Fruit fly (Drosophila melanogaster): ENCODE measurements around the gene CG6527.

CG6527 gene

DNA sequence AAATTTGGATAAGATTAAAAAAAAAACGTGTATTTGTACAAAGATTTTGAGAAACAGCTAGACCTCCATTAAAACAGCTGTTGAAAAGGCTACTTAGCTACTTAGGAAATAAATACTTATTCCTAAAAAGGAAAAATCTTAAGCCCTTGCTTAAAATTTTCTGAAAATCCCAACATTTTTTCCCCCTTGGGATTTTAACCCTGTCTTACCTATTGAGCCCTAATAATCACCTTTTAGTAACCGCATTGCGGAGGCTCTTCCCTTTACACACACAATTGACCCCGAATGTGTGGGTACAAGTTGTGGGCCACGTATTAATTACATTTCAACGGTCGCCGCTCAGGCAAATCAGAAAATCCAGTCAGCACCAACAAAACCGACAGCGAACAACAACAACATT is at the start of gene CG6527:
Gene CG6527 (minus strand): TSS at position 101 of the 400 bp plus-strand sequence.
- no peak for TF ChIP-seq EcR (GFP tag; optimal IDR thresholded peaks at IDR 0.05)
- no peak for TF ChIP-seq CG8478 (optimal IDR thresholded peaks at IDR 0.05)
- no peak for TF ChIP-seq Dll (optimal IDR thresholded peaks at IDR 0.05)
- TF ChIP-seq psq (optimal IDR thresholded peaks at IDR 0.05) = no peak
- no peak for TF ChIP-seq pan (optimal IDR thresholded peaks at IDR 0.05)
- TF ChIP-seq usp (GFP tag; optimal IDR thresholded peaks at IDR 0.05) = no peak

- TF ChIP-seq CG8478 (optimal IDR thresholded peaks at IDR 0.05) = no peak
- no peak for TF ChIP-seq usp (GFP tag; optimal IDR thresholded peaks at IDR 0.05)
- no peak for TF ChIP-seq Dll (optimal IDR thresholded peaks at IDR 0.05)
- no peak for TF ChIP-seq pan (optimal IDR thresholded peaks at IDR 0.05)
- TF ChIP-seq EcR (GFP tag; optimal IDR thresholded peaks at IDR 0.05) = no peak
- no peak for TF ChIP-seq psq (optimal IDR thresholded peaks at IDR 0.05)
Measured at dm6 chr3L:10599512-10599911, 40.6 kb upstream of the CG6527 start.

DNA sequence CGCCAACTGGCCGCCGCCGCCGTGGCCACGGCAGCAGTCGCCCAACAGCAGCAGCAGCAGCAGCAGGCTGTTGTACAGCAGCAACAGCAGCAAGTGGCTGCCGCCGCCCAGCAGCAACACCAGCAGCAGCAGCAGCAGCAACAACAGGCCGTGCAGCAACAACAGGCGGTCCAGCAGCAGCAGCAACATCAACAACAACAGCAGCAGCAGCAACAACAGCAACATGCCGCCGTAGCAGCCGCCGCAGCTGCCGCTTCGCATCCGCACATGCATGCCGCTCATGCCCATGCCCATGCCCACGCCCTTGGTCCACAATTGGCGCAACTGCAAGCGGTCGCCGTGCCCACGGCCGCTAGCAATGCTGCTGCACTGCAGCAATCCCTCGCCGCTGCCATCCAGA is 26.1 kb upstream of the CG6527 start:
- TF ChIP-seq Dll (optimal IDR thresholded peaks at IDR 0.05) (no peak), EcR (GFP tag; optimal IDR thresholded peaks at IDR 0.05) (no peak), CG8478 (optimal IDR thresholded peaks at IDR 0.05) (no peak)

dm6 chr3L:10581688-10582288 is 22.9 kb upstream of the CG6527 start:
- no peak for TF ChIP-seq usp (GFP tag; optimal IDR thresholded peaks at IDR 0.05)
- TF ChIP-seq Dll (optimal IDR thresholded peaks at IDR 0.05) = no peak
- no peak for TF ChIP-seq EcR (GFP tag; optimal IDR thresholded peaks at IDR 0.05)
- TF ChIP-seq pan (optimal IDR thresholded peaks at IDR 0.05) = no peak
- no peak for TF ChIP-seq CG8478 (optimal IDR thresholded peaks at IDR 0.05)
- no peak for TF ChIP-seq psq (optimal IDR thresholded peaks at IDR 0.05)

dm6 chr3L:10562235-10562634 is 3.4 kb upstream of the CG6527 start:
- TF ChIP-seq Dll (optimal IDR thresholded peaks at IDR 0.05) (no peak), pan (optimal IDR thresholded peaks at IDR 0.05) (no peak), EcR (GFP tag; optimal IDR thresholded peaks at IDR 0.05) (no peak), CG8478 (optimal IDR thresholded peaks at IDR 0.05) (no peak), usp (GFP tag; optimal IDR thresholded peaks at IDR 0.05) (no peak)

DNA sequence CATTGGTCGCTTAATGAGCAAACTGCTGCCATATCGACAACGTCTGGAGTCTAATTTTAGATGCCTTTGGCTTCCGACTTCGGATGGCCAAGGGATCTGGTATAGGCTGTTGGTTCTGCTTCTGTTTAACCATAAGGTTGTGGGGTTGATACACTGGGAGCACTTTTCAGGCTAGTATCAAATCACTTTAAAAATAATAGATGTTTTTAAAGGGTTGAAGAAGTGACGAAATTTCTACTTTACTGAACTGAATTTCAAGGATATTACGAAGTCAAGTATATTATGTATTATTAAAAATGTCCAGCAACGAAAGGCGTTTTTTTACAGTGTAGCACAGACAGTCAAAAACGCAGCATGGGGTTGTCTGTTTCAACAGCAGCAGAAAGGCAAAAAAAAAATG is 4.4 kb downstream of the CG6527 start:
- no peak for TF ChIP-seq Dll (optimal IDR thresholded peaks at IDR 0.05)
- TF ChIP-seq psq (optimal IDR thresholded peaks at IDR 0.05) = no peak
- TF ChIP-seq pan (optimal IDR thresholded peaks at IDR 0.05) = no peak
- no peak for TF ChIP-seq EcR (GFP tag; optimal IDR thresholded peaks at IDR 0.05)

DNA sequence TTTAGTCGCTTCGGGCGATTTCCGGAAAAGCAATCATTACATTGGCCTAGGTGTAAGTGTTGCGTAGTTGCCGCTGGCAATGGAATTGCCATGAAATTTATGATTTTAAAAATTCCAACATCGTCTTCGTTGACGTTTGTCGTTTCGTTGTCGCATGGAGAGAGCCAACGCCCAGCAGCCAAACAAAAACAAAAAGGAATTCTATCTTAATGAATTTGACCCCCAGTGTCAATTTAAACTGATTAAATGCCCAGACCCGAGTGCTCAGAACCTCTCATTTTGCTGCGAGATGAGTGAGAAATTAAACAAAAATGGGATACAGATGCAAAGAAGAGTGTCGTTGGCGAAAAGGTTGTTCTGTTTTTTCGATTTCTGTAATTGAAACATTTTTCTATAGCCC is 5.7 kb downstream of the CG6527 start:
- no peak for TF ChIP-seq usp (GFP tag; optimal IDR thresholded peaks at IDR 0.05)
- TF ChIP-seq Dll (optimal IDR thresholded peaks at IDR 0.05) = no peak
- TF ChIP-seq pan (optimal IDR thresholded peaks at IDR 0.05) = no peak
- TF ChIP-seq psq (optimal IDR thresholded peaks at IDR 0.05) = no peak
- TF ChIP-seq CG8478 (optimal IDR thresholded peaks at IDR 0.05) = no peak
- TF ChIP-seq EcR (GFP tag; optimal IDR thresholded peaks at IDR 0.05) = no peak

- no peak for TF ChIP-seq psq (optimal IDR thresholded peaks at IDR 0.05)
- TF ChIP-seq pan (optimal IDR thresholded peaks at IDR 0.05) = no peak
- TF ChIP-seq usp (GFP tag; optimal IDR thresholded peaks at IDR 0.05) = no peak
- no peak for TF ChIP-seq CG8478 (optimal IDR thresholded peaks at IDR 0.05)
Measured at dm6 chr3L:10550846-10551466, 7.9 kb downstream of the CG6527 start.

- TF ChIP-seq CG8478 (optimal IDR thresholded peaks at IDR 0.05) (no peak), EcR (GFP tag; optimal IDR thresholded peaks at IDR 0.05) (no peak), usp (GFP tag; optimal IDR thresholded peaks at IDR 0.05) (no peak), pan (optimal IDR thresholded peaks at IDR 0.05) (no peak), Dll (optimal IDR thresholded peaks at IDR 0.05) (no peak), psq (optimal IDR thresholded peaks at IDR 0.05) (no peak)
Measured at dm6 chr3L:10550069-10550468, 8.8 kb downstream of the CG6527 start.

dm6 chr3L:10545029-10545428 is 13.9 kb downstream of the CG6527 start:
- TF ChIP-seq CG8478 (optimal IDR thresholded peaks at IDR 0.05) (no peak), Dll (optimal IDR thresholded peaks at IDR 0.05) (no peak), usp (GFP tag; optimal IDR thresholded peaks at IDR 0.05) (no peak), EcR (GFP tag; optimal IDR thresholded peaks at IDR 0.05) (no peak), psq (optimal IDR thresholded peaks at IDR 0.05) (no peak), pan (optimal IDR thresholded peaks at IDR 0.05) (no peak)

dm6 chr3L:10544349-10544748 is 14.5 kb downstream of the CG6527 start:
- no peak for TF ChIP-seq CG8478 (optimal IDR thresholded peaks at IDR 0.05)
- no peak for TF ChIP-seq EcR (GFP tag; optimal IDR thresholded peaks at IDR 0.05)
- TF ChIP-seq usp (GFP tag; optimal IDR thresholded peaks at IDR 0.05) = no peak
- no peak for TF ChIP-seq pan (optimal IDR thresholded peaks at IDR 0.05)
- TF ChIP-seq Dll (optimal IDR thresholded peaks at IDR 0.05) = no peak
- TF ChIP-seq psq (optimal IDR thresholded peaks at IDR 0.05) = no peak

dm6 chr3L:10540839-10541238 is 18.0 kb downstream of the CG6527 start:
- TF ChIP-seq Dll (optimal IDR thresholded peaks at IDR 0.05) = no peak
- no peak for TF ChIP-seq psq (optimal IDR thresholded peaks at IDR 0.05)
- TF ChIP-seq pan (optimal IDR thresholded peaks at IDR 0.05) = no peak
- TF ChIP-seq CG8478 (optimal IDR thresholded peaks at IDR 0.05) = no peak
- no peak for TF ChIP-seq usp (GFP tag; optimal IDR thresholded peaks at IDR 0.05)
- TF ChIP-seq EcR (GFP tag; optimal IDR thresholded peaks at IDR 0.05) = no peak

DNA sequence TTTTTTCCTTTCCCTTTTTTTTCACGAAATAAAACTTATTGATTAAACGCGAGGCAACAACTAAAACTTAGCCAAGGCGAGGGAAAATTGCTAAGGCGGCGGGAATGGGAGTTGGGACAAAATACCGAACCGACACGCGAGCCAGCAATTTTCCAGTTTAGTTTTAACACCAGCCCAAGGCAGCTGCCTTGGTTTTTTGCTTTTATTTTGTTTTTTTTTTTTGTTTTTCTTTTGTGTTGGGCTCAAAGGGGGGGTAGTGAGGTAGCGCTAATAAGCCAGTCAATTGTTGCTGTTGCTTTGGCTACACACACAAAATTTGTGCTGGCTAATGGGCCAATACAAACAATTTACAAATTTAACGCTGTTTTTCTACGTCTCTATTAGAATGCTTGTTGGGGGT is 20.6 kb downstream of the CG6527 start:
- no peak for TF ChIP-seq CG8478 (optimal IDR thresholded peaks at IDR 0.05)
- TF ChIP-seq psq (optimal IDR thresholded peaks at IDR 0.05) = no peak
- no peak for TF ChIP-seq Dll (optimal IDR thresholded peaks at IDR 0.05)
- TF ChIP-seq EcR (GFP tag; optimal IDR thresholded peaks at IDR 0.05) = no peak
- TF ChIP-seq pan (optimal IDR thresholded peaks at IDR 0.05) = no peak

Measured in whole organism.